Worm (Caenorhabditis elegans): ENCODE data around the gene srxa-1.

srxa-1 gene

ce11 chrV:20756385-20756996 is 24.6 kb downstream of the srxa-1 start:
- TF ChIP-seq hlh-30 (tag; optimal IDR thresholded peaks at IDR 0.05; ENCODE audit: insufficient read depth) (no peak), F44E2.7 (GFP tag; IDR thresholded peaks at IDR 0.05) (0 out of 2 replicates have a peak, but pooled peaks have one; percentile 43), unc-39 (tag; optimal IDR thresholded peaks at IDR 0.05) (no peak), set-16 (GFP tag; IDR thresholded peaks at IDR 0.05) (peak; percentile 38; the same call in 1 of the 2 replicates), nhr-41 (GFP tag; IDR thresholded peaks at IDR 0.05) (no peak), pha-4 (GFP tag; IDR thresholded peaks at IDR 0.05) (no peak), pha-4 (tag; optimal IDR thresholded peaks at IDR 0.05) (peak; percentile 89)

DNA sequence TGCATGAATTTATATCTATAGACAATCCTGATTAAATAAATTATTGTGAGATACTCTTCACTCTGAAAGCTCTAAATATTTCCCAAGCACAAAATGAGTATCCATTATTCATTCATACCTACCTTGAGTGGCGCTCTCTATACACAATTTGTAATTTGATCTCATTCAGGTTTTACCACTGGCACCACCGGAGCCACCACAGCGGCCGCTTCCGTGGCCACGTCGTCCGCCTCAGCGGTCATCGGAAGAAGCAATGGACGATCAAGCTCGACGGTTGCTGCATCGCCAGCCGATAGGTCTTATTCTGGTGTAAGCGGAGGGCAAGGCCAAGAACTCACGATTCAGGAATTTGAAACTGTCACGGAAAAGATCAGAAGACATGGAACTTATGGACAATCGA is 25.4 kb downstream of the srxa-1 start:
- TF ChIP-seq set-16 (GFP tag; IDR thresholded peaks at IDR 0.05) = peak; percentile 62; the same call in 1 of the 2 replicates
- 0 out of 2 replicates have a peak, but pooled peaks have one; percentile 36 for TF ChIP-seq egl-43 (GFP tag; IDR thresholded peaks at IDR 0.05)
- 0 out of 2 replicates have a peak, but pooled peaks have one; percentile 21 for TF ChIP-seq php-3 (GFP tag; IDR thresholded peaks at IDR 0.05)
- TF ChIP-seq lin-29 (GFP tag; IDR thresholded peaks at IDR 0.05) = no peak
- TF ChIP-seq ceh-44 (GFP tag; IDR thresholded peaks at IDR 0.05) = no peak
- TF ChIP-seq ZK546.5 (tag; optimal IDR thresholded peaks at IDR 0.05) = no peak

ce11 chrV:20758106-20758505 is 26.2 kb downstream of the srxa-1 start:
- 0 out of 2 replicates have a peak, but pooled peaks have one; percentile 31 for TF ChIP-seq egl-43 (GFP tag; IDR thresholded peaks at IDR 0.05)
- TF ChIP-seq aha-1 (tag) = peak; percentile 95
- peak in 1 of 2 experiments; percentile 90 for TF ChIP-seq unc-62 (GFP tag; optimal IDR thresholded peaks at IDR 0.05 in 1 of 2)
- TF ChIP-seq unc-62 (tag; optimal IDR thresholded peaks at IDR 0.05) = no peak
- TF ChIP-seq Y105C5A.15 (GFP tag; IDR thresholded peaks at IDR 0.05) = no peak

DNA sequence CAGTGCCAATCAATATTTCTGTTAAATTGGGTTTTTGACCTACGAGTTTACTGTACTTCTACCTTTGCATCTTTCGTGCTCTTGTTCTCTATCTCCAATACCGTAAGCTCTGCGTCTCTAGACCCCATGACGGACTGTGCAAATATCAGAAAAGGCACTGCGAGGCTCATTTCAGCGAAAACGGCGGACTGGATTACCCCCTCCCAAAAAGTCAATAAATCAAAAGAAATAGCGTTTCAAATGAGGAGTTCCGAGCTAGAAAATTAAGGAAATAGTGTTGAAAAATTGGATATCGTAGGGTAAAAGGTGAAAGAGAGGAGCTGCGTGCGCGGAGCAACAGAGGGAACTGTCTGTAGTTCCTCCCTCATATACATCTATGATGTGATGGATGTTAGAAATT is 29.9 kb downstream of the srxa-1 start:
- TF ChIP-seq jun-1 (tag; optimal IDR thresholded peaks at IDR 0.05) (no peak), pha-4 (GFP tag; IDR thresholded peaks at IDR 0.05) (no peak; the same call in 1 of the 2 replicates), pha-4 (tag; optimal IDR thresholded peaks at IDR 0.05) (peak; percentile 99)

DNA sequence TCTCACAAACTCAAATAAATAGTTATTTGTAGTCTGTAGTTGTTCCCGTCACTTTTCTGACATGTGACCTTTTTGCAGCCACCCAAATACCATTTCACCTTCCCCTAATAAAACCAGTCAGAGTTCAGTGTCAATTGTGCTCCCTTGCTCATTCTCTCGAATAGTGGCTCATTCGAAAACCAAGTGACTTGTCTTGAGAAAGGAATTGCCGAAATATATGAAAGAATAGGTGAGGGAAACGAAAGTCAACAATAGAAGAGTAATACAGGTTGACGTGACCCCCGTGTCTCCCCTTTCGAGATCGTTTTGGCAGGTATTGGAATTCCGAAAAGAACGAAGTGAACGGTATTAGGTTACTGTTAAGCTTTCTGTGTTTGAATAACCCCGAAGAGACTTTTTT is 31.3 kb downstream of the srxa-1 start:
- TF ChIP-seq pha-4 (GFP tag; IDR thresholded peaks at IDR 0.05) (no peak), pha-4 (tag; optimal IDR thresholded peaks at IDR 0.05) (peak; percentile 69), ZK337.2 (GFP tag; IDR thresholded peaks at IDR 0.05) (no peak)

DNA sequence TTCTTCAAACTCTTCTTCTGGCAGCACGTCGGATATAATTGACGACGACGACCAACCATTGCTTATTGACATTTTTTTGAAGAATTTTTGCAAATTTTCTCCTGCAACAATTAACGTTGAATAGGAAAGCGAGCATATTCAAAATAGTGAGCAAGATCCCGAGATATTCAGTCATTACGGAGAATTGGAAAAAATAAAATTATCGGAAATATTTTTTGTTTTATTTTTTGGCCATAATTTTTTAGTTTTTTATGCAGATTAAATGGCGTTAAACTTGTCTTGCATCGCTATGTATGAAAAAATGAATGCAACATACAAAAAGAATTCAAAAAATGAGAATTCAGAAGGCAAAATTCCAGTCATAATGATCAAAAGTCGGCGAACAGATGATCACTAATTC is 38.2 kb downstream of the srxa-1 start, which contains the start of gene elp-1:
elp-1 (minus strand) TSS at position 101 of the 400 bp plus-strand sequence.
- TF ChIP-seq zfp-3 (GFP tag; conservative IDR thresholded peaks at IDR 0.05) (no peak), spr-1 (tag; optimal IDR thresholded peaks at IDR 0.05) (no peak), zag-1 (tag; optimal IDR thresholded peaks at IDR 0.05) (no peak), nhr-42 (GFP tag; IDR thresholded peaks at IDR 0.05) (no peak), daf-12 (tag; optimal IDR thresholded peaks at IDR 0.05) (no peak), sdz-12 (GFP tag; optimal IDR thresholded peaks at IDR 0.05) (no peak), saeg-2 (GFP tag; IDR thresholded peaks at IDR 0.05) (no peak), unc-39 (tag; optimal IDR thresholded peaks at IDR 0.05) (no peak), egl-43 (GFP tag; IDR thresholded peaks at IDR 0.05) (no peak), lin-38 (GFP tag; IDR thresholded peaks at IDR 0.05) (no peak), ceh-44 (GFP tag; IDR thresholded peaks at IDR 0.05) (no peak), php-3 (GFP tag; IDR thresholded peaks at IDR 0.05) (no peak), T26A8.4 (GFP tag; IDR thresholded peaks at IDR 0.05) (no peak), ZK337.2 (GFP tag; IDR thresholded peaks at IDR 0.05) (no peak), nhr-6 (tag; optimal IDR thresholded peaks at IDR 0.05) (no peak)

ce11 chrV:20770846-20771245 is 39.0 kb downstream of the srxa-1 start:
- no peak for TF ChIP-seq ama-1 (optimal IDR thresholded peaks at IDR 0.05)
- TF ChIP-seq dpl-1 (GFP tag; optimal IDR thresholded peaks at IDR 0.05) = no peak
- TF ChIP-seq dve-1 (tag; optimal IDR thresholded peaks at IDR 0.05; ENCODE audit: insufficient read depth) = peak; percentile 63
- TF ChIP-seq dmd-6 (GFP tag; IDR thresholded peaks at IDR 0.05) = peak; percentile 59
- TF ChIP-seq hlh-11 (tag; optimal IDR thresholded peaks at IDR 0.05) = peak; percentile 56
- TF ChIP-seq nhr-28 (tag; optimal IDR thresholded peaks at IDR 0.05) = peak; percentile 67
- no peak for TF ChIP-seq spr-3 (GFP tag; optimal IDR thresholded peaks at IDR 0.05)
- no peak for TF ChIP-seq daf-16 (GFP tag; optimal IDR thresholded peaks at IDR 0.05)
- peak; percentile 70 for TF ChIP-seq daf-16 (tag; optimal IDR thresholded peaks at IDR 0.05)
- peak; percentile 69 for TF ChIP-seq pqm-1 (tag; optimal IDR thresholded peaks at IDR 0.05)
- TF ChIP-seq mxl-2 (GFP tag; conservative IDR thresholded peaks at IDR 0.05) = no peak
- TF ChIP-seq pha-4 (GFP tag; IDR thresholded peaks at IDR 0.05) = no peak
- peak; percentile 87 for TF ChIP-seq pha-4 (tag; optimal IDR thresholded peaks at IDR 0.05)
- no peak for TF ChIP-seq lin-15B (tag; optimal IDR thresholded peaks at IDR 0.05)
- TF ChIP-seq hlh-30 (tag; optimal IDR thresholded peaks at IDR 0.05; ENCODE audit: insufficient read depth) = peak; percentile 13

Data from whole organism, L4 larva.